Worm (Caenorhabditis elegans): ENCODE data around the gene zhit-3.

zhit-3 gene

ce11 chrV:10178166-10178565, 33.8 kb downstream of the zhit-3 start (continued):
- TF ChIP-seq unc-42 (tag; optimal IDR thresholded peaks at IDR 0.05) (peak; percentile 19), ets-4 (tag; optimal IDR thresholded peaks at IDR 0.05) (peak; percentile 73), pha-2 (tag; optimal IDR thresholded peaks at IDR 0.05) (no peak), sdc-2 (tag; optimal IDR thresholded peaks at IDR 0.05) (peak; percentile 23), ceh-45 (GFP tag; IDR thresholded peaks at IDR 0.05) (no peak), odd-2 (tag; optimal IDR thresholded peaks at IDR 0.05) (no peak), sox-4 (tag; optimal IDR thresholded peaks at IDR 0.05) (no peak), dmd-4 (tag; optimal IDR thresholded peaks at IDR 0.05; ENCODE audit: borderline replicate concordance) (no peak), unc-3 (GFP tag; conservative IDR thresholded peaks at IDR 0.05) (no peak), unc-3 (tag; optimal IDR thresholded peaks at IDR 0.05) (no peak), hlh-15 (tag; optimal IDR thresholded peaks at IDR 0.05) (no peak), pat-9 (tag; optimal IDR thresholded peaks at IDR 0.05) (no peak), elt-2 (tag; optimal IDR thresholded peaks at IDR 0.05) (peak; percentile 54), T23F11.4 (GFP tag; optimal IDR thresholded peaks at IDR 0.05) (no peak), pax-1 (tag; optimal IDR thresholded peaks at IDR 0.05) (no peak), pag-3 (tag; optimal IDR thresholded peaks at IDR 0.05; ENCODE audit: borderline replicate concordance) (no peak), ceh-18 (tag; optimal IDR thresholded peaks at IDR 0.05) (peak; percentile 54), fax-1 (tag; optimal IDR thresholded peaks at IDR 0.05) (peak; percentile 39), sox-2 (GFP tag; IDR thresholded peaks at IDR 0.05) (no peak), K02D7.2 (tag; optimal IDR thresholded peaks at IDR 0.05) (no peak), ceh-14 (tag; optimal IDR thresholded peaks at IDR 0.05) (peak; percentile 79), ceh-48 (tag; optimal IDR thresholded peaks at IDR 0.05) (peak; percentile 37), zip-5 (tag; optimal IDR thresholded peaks at IDR 0.05) (peak; percentile 52), ceh-2 (tag; optimal IDR thresholded peaks at IDR 0.05) (peak; percentile 63), gmeb-2 (tag; optimal IDR thresholded peaks at IDR 0.05) (no peak), pha-4 (tag; optimal IDR thresholded peaks at IDR 0.05) (no peak), dve-1 (tag; optimal IDR thresholded peaks at IDR 0.05) (no peak), ttx-3 (tag; optimal IDR thresholded peaks at IDR 0.05) (no peak), unc-55 (GFP tag; optimal IDR thresholded peaks at IDR 0.05) (no peak), C38D4.7 (GFP tag; optimal IDR thresholded peaks at IDR 0.05) (no peak), pqm-1 (tag; optimal IDR thresholded peaks at IDR 0.05) (no peak), ceh-30 (tag; optimal IDR thresholded peaks at IDR 0.05) (no peak), ceh-9 (tag; optimal IDR thresholded peaks at IDR 0.05) (no peak), ceh-19 (GFP tag; optimal IDR thresholded peaks at IDR 0.05) (no peak), K09A11.1 (tag; optimal IDR thresholded peaks at IDR 0.05; ENCODE audit: insufficient read depth) (no peak), ceh-31 (tag; optimal IDR thresholded peaks at IDR 0.05) (peak; percentile 94), fkh-6 (tag; optimal IDR thresholded peaks at IDR 0.05) (no peak), ceh-22 (tag; optimal IDR thresholded peaks at IDR 0.05) (no peak), ama-1 (optimal IDR thresholded peaks at IDR 0.05) (no peak), tbx-2 (tag; optimal IDR thresholded peaks at IDR 0.05) (peak; percentile 75), ceh-6 (GFP tag; optimal IDR thresholded peaks at IDR 0.05) (no peak), pros-1 (tag; optimal IDR thresholded peaks at IDR 0.05) (no peak), elt-4 (tag; optimal IDR thresholded peaks at IDR 0.05) (no peak), hlh-8 (tag; optimal IDR thresholded peaks at IDR 0.05) (peak; percentile 52), ceh-34 (tag; optimal IDR thresholded peaks at IDR 0.05) (peak; percentile 67), nhr-11 (tag; optimal IDR thresholded peaks at IDR 0.05) (no peak), fkh-10 (GFP tag; optimal IDR thresholded peaks at IDR 0.05) (no peak), hlh-6 (tag; optimal IDR thresholded peaks at IDR 0.05) (no peak), madf-2 (tag; optimal IDR thresholded peaks at IDR 0.05) (no peak), npax-4 (tag; optimal IDR thresholded peaks at IDR 0.05) (no peak), nfya-1 (tag; optimal IDR thresholded peaks at IDR 0.05) (peak; percentile 31), nhr-232 (tag; optimal IDR thresholded peaks at IDR 0.05) (no peak)

Data from whole organism, late embryonic.